Fruit fly (Drosophila melanogaster) whole organism, embryonic: Measurements from ENCODE around the gene Ac78C.
A peak's percentile ranks its signal among the peaks of the same experiment; 100 is the strongest.

Experiments
- Antp ChIP-seq: fragments of 200-800 bp; sonication (Bioruptor generic); optimal IDR thresholded peaks from 3 replicates; lab custom pipeline; 2016; ENCODE audit warnings: missing biosample characterization, missing genetic modification characterization
- Blimp-1 ChIP-seq: fragments of 200-800 bp; sonication (Bioruptor generic); optimal IDR thresholded peaks from 3 replicates; lab custom pipeline; 2018; ENCODE audit warnings: missing biosample characterization, missing genetic modification characterization, mild to moderate bottlenecking, moderate library complexity, missing genetic modification reagents
- Bteb2 ChIP-seq: fragments of 200-800 bp; sonication (Bioruptor generic); optimal IDR thresholded peaks from 2 replicates; lab custom pipeline; 2016; ENCODE audit warnings: missing biosample characterization, missing genetic modification characterization
- CG10543 ChIP-seq: fragments of 200-800 bp; sonication (Bioruptor generic); optimal IDR thresholded peaks from 3 replicates; lab custom pipeline; 2017; ENCODE audit warnings: missing biosample characterization, mild to moderate bottlenecking, missing genetic modification characterization, moderate library complexity
- CG10565 ChIP-seq: fragments of 200-800 bp; sonication (Bioruptor generic); optimal IDR thresholded peaks from 3 replicates; lab custom pipeline; 2016; ENCODE audit warnings: missing biosample characterization, mild to moderate bottlenecking, missing genetic modification characterization
- CG12071 ChIP-seq: fragments of 200-800 bp; sonication (Bioruptor generic); optimal IDR thresholded peaks from 3 replicates; lab custom pipeline; 2018; ENCODE audit warnings: missing biosample characterization, mild to moderate bottlenecking, missing genetic modification characterization
- CG12391 ChIP-seq: fragments of 200-800 bp; sonication (Bioruptor generic); optimal IDR thresholded peaks from 3 replicates; lab custom pipeline; 2018; ENCODE audit warnings: missing biosample characterization, mild to moderate bottlenecking, missing genetic modification characterization, moderate library complexity
- CG14050 ChIP-seq: fragments of 200-800 bp; sonication (Bioruptor generic); IDR thresholded peaks from 3 replicates; pipeline ENCODE4 v1.3.6; 2022; ENCODE audit warnings: missing biosample characterization, missing genetic modification characterization
- CG15696 ChIP-seq: fragments of 200-800 bp; sonication (Bioruptor generic); optimal IDR thresholded peaks from 2 replicates; lab custom pipeline; 2019; ENCODE audit warnings: missing biosample characterization, mild to moderate bottlenecking, missing genetic modification characterization, moderate library complexity
- CG16815 ChIP-seq: fragments of 200-800 bp; sonication (Bioruptor generic); optimal IDR thresholded peaks from 3 replicates; lab custom pipeline; 2017; ENCODE audit warnings: missing biosample characterization, mild to moderate bottlenecking, missing genetic modification characterization
- CG4820 ChIP-seq: fragments of 200-800 bp; sonication (Bioruptor generic); optimal IDR thresholded peaks from 3 replicates; lab custom pipeline; 2016; ENCODE audit warnings: missing biosample characterization, missing genetic modification characterization
- CG4854 ChIP-seq: fragments of 200-800 bp; sonication (Bioruptor generic); optimal IDR thresholded peaks from 2 replicates; lab custom pipeline; 2016; ENCODE audit warnings: missing biosample characterization, missing genetic modification characterization, inconsistent platforms
- CG5953 ChIP-seq: fragments of 200-800 bp; sonication (Bioruptor generic); IDR thresholded peaks from 2 replicates; pipeline ENCODE4 v1.3.6; 2022; ENCODE audit warnings: missing biosample characterization, missing genetic modification characterization
- CG6254 ChIP-seq: fragments of 200-800 bp; sonication (Bioruptor generic); optimal IDR thresholded peaks from 3 replicates; lab custom pipeline; 2017; ENCODE audit warnings: mild to moderate bottlenecking, missing biosample characterization, missing genetic modification reagents, missing genetic modification characterization
- CG6272 ChIP-seq: fragments of 200-800 bp; sonication (Bioruptor generic); IDR thresholded peaks from 2 replicates; pipeline ENCODE4 v1.3.6; 2022; ENCODE audit warnings: missing biosample characterization, missing genetic modification characterization
- CG6854 ChIP-seq: fragments of 200-800 bp; sonication (Bioruptor generic); optimal IDR thresholded peaks from 3 replicates; lab custom pipeline; 2017; ENCODE audit warnings: missing biosample characterization, mild to moderate bottlenecking, missing genetic modification characterization
- CG7372 ChIP-seq: fragments of 200-800 bp; sonication (Bioruptor generic); IDR thresholded peaks from 2 replicates; pipeline ENCODE4 v1.3.6; 2022; ENCODE audit warnings: missing biosample characterization, missing genetic modification characterization
- CG9817 ChIP-seq: fragments of 200-800 bp; sonication (Bioruptor generic); optimal IDR thresholded peaks from 2 replicates; lab custom pipeline; 2018; ENCODE audit warnings: missing biosample characterization, mild to moderate bottlenecking, missing genetic modification characterization, moderate library complexity
- CG9876 ChIP-seq: fragments of 200-800 bp; sonication (Bioruptor generic); optimal IDR thresholded peaks from 2 replicates; lab custom pipeline; 2016; ENCODE audit warnings: missing biosample characterization, missing genetic modification characterization
- D ChIP-seq, 2 experiments: fragments of 200-800 bp in 1 of 2; fragments of >200 bp in 1 of 2; sonication (Bioruptor generic) in 1 of 2; optimal IDR thresholded peaks; 2 replicates in 1 of 2; 3 replicates in 1 of 2; lab custom pipeline; 2017; ENCODE audit warnings: mild to moderate bottlenecking in 1 of 2, missing biosample characterization in 1 of 2, missing genetic modification characterization in 1 of 2, missing genetic modification reagents in 1 of 2
- Dbx ChIP-seq: fragments of 200-800 bp; sonication (Bioruptor generic); IDR thresholded peaks from 3 replicates; pipeline ENCODE4 v1.3.6; 2022; ENCODE audit warnings: missing biosample characterization, missing genetic modification characterization
- E2f1 ChIP-seq: fragments of 200-800 bp; sonication (Bioruptor generic); IDR thresholded peaks from 2 replicates; pipeline ENCODE4 v1.3.6; 2022; ENCODE audit warnings: missing biosample characterization, missing genetic modification characterization
- Fer3 ChIP-seq: fragments of 200-800 bp; sonication (Bioruptor generic); optimal IDR thresholded peaks from 2 replicates; lab custom pipeline; 2018; ENCODE audit warnings: missing biosample characterization, mild to moderate bottlenecking, missing genetic modification characterization, moderate library complexity
- Hr78 ChIP-seq, 2 experiments: fragments of 200-800 bp in 1 of 2; fragments of >200 bp in 1 of 2; sonication (Bioruptor generic) in 1 of 2; optimal IDR thresholded peaks; 2 replicates each; lab custom pipeline; 2017 to 2019; ENCODE audit warnings: missing biosample characterization in 2 of 2, missing genetic modification characterization in 2 of 2, mild to moderate bottlenecking in 1 of 2, moderate library complexity in 1 of 2
- Jarid2 ChIP-seq: fragments of 200-800 bp; sonication (Bioruptor generic); optimal IDR thresholded peaks from 3 replicates; lab custom pipeline; 2017; ENCODE audit warnings: mild to moderate bottlenecking, missing biosample characterization, missing genetic modification reagents, missing genetic modification characterization
- Lim3 ChIP-seq: fragments of 200-800 bp; sonication (Bioruptor generic); IDR thresholded peaks from 2 replicates; pipeline ENCODE4 v1.3.6; 2022; ENCODE audit warnings: missing biosample characterization, missing genetic modification characterization
- MESR4 ChIP-seq: fragments of 200-800 bp; sonication (Bioruptor generic); optimal IDR thresholded peaks from 2 replicates; lab custom pipeline; 2018; ENCODE audit warnings: missing biosample characterization, mild to moderate bottlenecking, missing genetic modification characterization, moderate library complexity
- MTF-1 ChIP-seq: fragments of 200-800 bp; sonication (Bioruptor generic); optimal IDR thresholded peaks from 2 replicates; lab custom pipeline; 2018; ENCODE audit warnings: missing biosample characterization, mild to moderate bottlenecking, missing genetic modification characterization, borderline replicate concordance
- Meics ChIP-seq: fragments of 200-800 bp; sonication (Bioruptor generic); optimal IDR thresholded peaks from 2 replicates; lab custom pipeline; 2017; ENCODE audit warnings: missing biosample characterization, mild to moderate bottlenecking, missing genetic modification characterization
- ac ChIP-seq: fragments of 200-800 bp; sonication (Bioruptor generic); optimal IDR thresholded peaks from 3 replicates; lab custom pipeline; 2017; ENCODE audit warnings: missing biosample characterization, mild to moderate bottlenecking, missing genetic modification characterization
- amos ChIP-seq: fragments of 200-800 bp; sonication (Bioruptor generic); IDR thresholded peaks from 2 replicates; pipeline ENCODE4 v1.3.6; 2022; ENCODE audit warnings: missing biosample characterization, missing genetic modification characterization; ENCODE audit not compliant: partially characterized antibody
- cas ChIP-seq: fragments of 200-800 bp; sonication (Bioruptor generic); IDR thresholded peaks from 2 replicates; pipeline ENCODE4 v1.3.6; 2022; ENCODE audit warnings: missing biosample characterization, missing genetic modification characterization
- caup ChIP-seq: fragments of 200-800 bp; sonication (Bioruptor generic); optimal IDR thresholded peaks from 3 replicates; lab custom pipeline; 2017; ENCODE audit warnings: missing biosample characterization, mild to moderate bottlenecking, missing genetic modification characterization, moderate library complexity; ENCODE audit not compliant: severe bottlenecking
- cwo ChIP-seq: fragments of 200-800 bp; sonication (Bioruptor generic); optimal IDR thresholded peaks from 3 replicates; lab custom pipeline; 2017; ENCODE audit warnings: missing biosample characterization, missing genetic modification characterization, mild to moderate bottlenecking, moderate library complexity, missing genetic modification reagents
- dmrt11E ChIP-seq: fragments of 200-800 bp; sonication (Bioruptor generic); optimal IDR thresholded peaks from 3 replicates; lab custom pipeline; 2018; ENCODE audit warnings: missing biosample characterization, mild to moderate bottlenecking, missing genetic modification characterization, moderate library complexity
- fd102C ChIP-seq: fragments of 200-800 bp; sonication (Bioruptor generic); optimal IDR thresholded peaks from 2 replicates; lab custom pipeline; 2018; ENCODE audit warnings: missing biosample characterization, mild to moderate bottlenecking, missing genetic modification characterization, moderate library complexity
- knrl ChIP-seq: fragments of 200-800 bp; sonication (Bioruptor generic); IDR thresholded peaks from 3 replicates; pipeline ENCODE4 v1.3.6; 2022; ENCODE audit warnings: missing biosample characterization, missing genetic modification characterization; ENCODE audit not compliant: partially characterized antibody
- p53 ChIP-seq: fragments of 200-800 bp; sonication (Bioruptor generic); optimal IDR thresholded peaks from 2 replicates; lab custom pipeline; 2016; ENCODE audit warnings: missing biosample characterization, missing genetic modification characterization
- pb ChIP-seq: fragments of 200-800 bp; sonication (Bioruptor generic); optimal IDR thresholded peaks from 3 replicates; lab custom pipeline; 2016; ENCODE audit warnings: missing biosample characterization, missing genetic modification characterization
- pfk ChIP-seq: fragments of 200-800 bp; sonication (Bioruptor generic); optimal IDR thresholded peaks from 2 replicates; lab custom pipeline; 2018; ENCODE audit warnings: missing biosample characterization, mild to moderate bottlenecking, missing genetic modification characterization, moderate library complexity
- pnt ChIP-seq: fragments of 200-800 bp; sonication (Bioruptor generic); optimal IDR thresholded peaks from 3 replicates; lab custom pipeline; 2016; ENCODE audit warnings: missing biosample characterization, missing genetic modification characterization
- prd ChIP-seq, 3 experiments: fragments of >200 bp in 2 of 3; fragments of 200-800 bp in 1 of 3; sonication (Bioruptor generic) in 1 of 3; optimal IDR thresholded peaks in 2 of 3; IDR thresholded peaks in 1 of 3; 2 replicates in 2 of 3; 3 replicates in 1 of 3; pipeline versions ENCODE4 v1.3.6 to Lab custom; 2017 to 2022; ENCODE audit warnings: missing biosample characterization in 1 of 3, missing genetic modification characterization in 1 of 3
- pum ChIP-seq: fragments of 200-800 bp; sonication (Bioruptor generic); optimal IDR thresholded peaks from 2 replicates; lab custom pipeline; 2016; ENCODE audit warnings: missing biosample characterization, missing genetic modification characterization
- ro ChIP-seq: fragments of 200-800 bp; sonication (Bioruptor generic); IDR thresholded peaks from 2 replicates; pipeline ENCODE4 v1.3.6; 2022; ENCODE audit warnings: missing biosample characterization, missing genetic modification characterization
- trem ChIP-seq: fragments of 200-800 bp; optimal IDR thresholded peaks from 3 replicates; lab custom pipeline; 2019; ENCODE audit warnings: missing biosample characterization, mild to moderate bottlenecking, missing genetic modification characterization, moderate library complexity
- wdn ChIP-seq: fragments of 200-800 bp; sonication (Bioruptor generic); IDR thresholded peaks from 2 replicates; pipeline ENCODE4 v1.3.6; 2022; ENCODE audit warnings: missing biosample characterization, missing genetic modification characterization
- zen ChIP-seq: fragments of 200-800 bp; sonication (Bioruptor generic); optimal IDR thresholded peaks from 3 replicates; lab custom pipeline; 2018; ENCODE audit warnings: missing biosample characterization, mild to moderate bottlenecking, missing genetic modification characterization, moderate library complexity

Ac78C gene

DNA sequence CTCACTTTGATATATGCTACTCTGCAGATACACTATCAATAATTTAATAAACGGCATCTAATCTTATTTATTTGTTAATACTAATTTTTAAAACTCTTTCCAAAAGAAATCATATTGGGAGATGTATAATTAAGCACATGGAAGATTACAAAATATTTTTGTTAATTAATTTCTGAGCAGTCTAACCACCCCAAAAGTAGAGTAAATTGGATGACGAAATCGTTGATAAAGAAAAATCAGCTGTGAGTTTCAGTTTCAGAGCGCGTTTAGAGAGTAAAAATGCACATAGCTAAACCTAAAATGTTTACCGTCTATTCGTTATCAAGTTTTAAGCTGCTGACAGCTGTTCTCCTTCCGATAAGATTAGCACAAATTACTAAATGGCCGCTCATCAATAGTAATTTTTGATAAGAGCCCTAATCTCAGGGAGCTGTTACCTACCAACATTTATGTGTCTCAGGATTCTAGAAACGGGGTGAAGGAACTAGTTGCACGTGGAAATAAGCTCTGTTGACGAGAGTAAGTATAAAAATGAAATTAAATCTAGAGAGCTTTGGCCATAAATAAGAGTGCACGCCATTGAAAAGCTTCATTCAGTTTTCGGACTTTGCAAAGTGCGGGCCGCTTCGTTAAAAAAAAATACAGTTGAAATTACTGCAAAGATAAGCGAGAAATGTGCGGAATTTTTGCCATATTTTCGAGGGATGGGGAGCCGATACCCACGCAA is 960 bp upstream of the Ac78C start, which contains the start of the genes chb and AsnS (continued):
- no peak for TF ChIP-seq fd102C (GFP tag; lab: Kevin White, UChicago)
- TF ChIP-seq amos, result no peak
- TF ChIP-seq Jarid2 (GFP tag; lab: Kevin White, UChicago), result no peak
- TF ChIP-seq Meics (GFP tag; lab: Kevin White, UChicago), result peak; percentile 91
- TF ChIP-seq CG4854 (GFP tag; lab: Kevin White, UChicago), result peak; percentile 52
- peak; percentile 51 for TF ChIP-seq pnt (GFP tag; lab: Kevin White, UChicago)
- peak; percentile 83 for TF ChIP-seq CG12071 (GFP tag; lab: Kevin White, UChicago)
- peak; percentile 93 for TF ChIP-seq wdn
- peak; percentile 55 for TF ChIP-seq Antp (GFP tag; lab: Kevin White, UChicago)
- TF ChIP-seq CG10565 (GFP tag; lab: Kevin White, UChicago), result no peak
- peak; percentile 78 for TF ChIP-seq Lim3
- TF ChIP-seq CG15696, result peak; percentile 35
- TF ChIP-seq knrl (GFP tag; lab: Robert Waterston, UW), result no peak
- TF ChIP-seq cas (GFP tag; lab: Robert Waterston, UW), result peak; percentile 83
- TF ChIP-seq Bteb2 (GFP tag; lab: Kevin White, UChicago), result peak; percentile 88
- peak; percentile 19 for TF ChIP-seq CG10543
- peak; percentile 45 for TF ChIP-seq pb (GFP tag; lab: Kevin White, UChicago)
- TF ChIP-seq CG5953, result peak; percentile 79
- no peak for TF ChIP-seq ac (GFP tag; lab: Kevin White, UChicago)
- TF ChIP-seq CG7372 (GFP tag; lab: Robert Waterston, UW), result peak; percentile 91
- TF ChIP-seq CG16815 (GFP tag; lab: Kevin White, UChicago), result peak; percentile 75
- peak; percentile 84 for TF ChIP-seq zen (tag; lab: Kevin White, UChicago)
- peak; percentile 88 for TF ChIP-seq Dbx
- TF ChIP-seq pfk (GFP tag; lab: Kevin White, UChicago), result no peak
- TF ChIP-seq CG6272, result peak; percentile 84
- peak; percentile 77 for TF ChIP-seq cwo (GFP tag; lab: Kevin White, UChicago)
- peak; percentile 62 for TF ChIP-seq ro
- TF ChIP-seq MTF-1, result peak; percentile 66
- peak; percentile 20 for TF ChIP-seq CG9876 (GFP tag; lab: Kevin White, UChicago)
- TF ChIP-seq CG14050 (GFP tag; lab: Robert Waterston, UW), result peak; percentile 81
- TF ChIP-seq dmrt11E, result peak; percentile 38
- peak; percentile 90 for TF ChIP-seq Blimp-1 (GFP tag; lab: Kevin White, UChicago)
- TF ChIP-seq caup (GFP tag; lab: Kevin White, UChicago), result peak; percentile 83
- TF ChIP-seq trem (tag; lab: Kevin White, UChicago), result peak; percentile 79
- peak; percentile 12 for TF ChIP-seq CG6254
- TF ChIP-seq D (optimal IDR thresholded peaks at IDR 0.05; lab: Kevin White, UChicago), result no peak
- TF ChIP-seq D (GFP tag; optimal IDR thresholded peaks at IDR 0.05; lab: Kevin White, UChicago), result peak; percentile 71
- TF ChIP-seq CG9817 (tag; lab: Kevin White, UChicago), result peak; percentile 90
- peak; percentile 30 for TF ChIP-seq MESR4
- peak; percentile 61 for TF ChIP-seq pum
- peak; percentile 96 for TF ChIP-seq Fer3
- TF ChIP-seq prd (optimal IDR thresholded peaks at IDR 0.05; lab: Kevin White, UChicago), result no peak
- peak; percentile 93 for TF ChIP-seq prd (GFP tag; IDR thresholded peaks at IDR 0.05; lab: Robert Waterston, UW)
- TF ChIP-seq CG6854, result peak; percentile 86
- TF ChIP-seq CG4820 (GFP tag; lab: Kevin White, UChicago), result peak; percentile 85
- peak in 1 of 2 experiments; percentile 51 for TF ChIP-seq Hr78 (GFP tag; optimal IDR thresholded peaks at IDR 0.05; lab: Kevin White, UChicago)
- peak; percentile 5 for TF ChIP-seq p53 (GFP tag; lab: Kevin White, UChicago)
- TF ChIP-seq E2f1, result peak; percentile 96
- TF ChIP-seq CG12391, result peak; percentile 94
